Worm (Caenorhabditis elegans) whole organism, late embryonic: ENCODE measurements around the gene F45D3.3.
A peak's percentile ranks its signal among the peaks of the same experiment; 100 is the strongest.

Experiments used
- F13H6.1 ChIP-seq: sonication (generic microtip); optimal IDR thresholded peaks from 2 replicates; lab custom pipeline; 2016; ENCODE audit warnings: missing genetic modification characterization, missing compliant biosample characterization
- K09A11.1 ChIP-seq: sonication (generic microtip); optimal IDR thresholded peaks from 2 replicates; lab custom pipeline; 2017; ENCODE audit warnings: antibody characterized with exemption, mild to moderate bottlenecking, missing genetic modification characterization, missing compliant biosample characterization; ENCODE audit not compliant: insufficient read depth
- Y22D7AL.16 ChIP-seq: sonication (generic microtip); optimal IDR thresholded peaks from 2 replicates; lab custom pipeline; 2016; ENCODE audit warnings: missing genetic modification characterization, missing compliant biosample characterization
- ama-1 ChIP-seq: fragments of 150-350 bp; optimal IDR thresholded peaks from 2 replicates; lab custom pipeline; 2014
- ceh-18 ChIP-seq: sonication (generic microtip); optimal IDR thresholded peaks from 2 replicates; lab custom pipeline; 2016; ENCODE audit warnings: missing genetic modification characterization, missing compliant biosample characterization
- ceh-22 ChIP-seq: sonication (generic microtip); optimal IDR thresholded peaks from 2 replicates; lab custom pipeline; 2017; ENCODE audit warnings: missing biosample characterization, missing genetic modification characterization
- ceh-34 ChIP-seq: sonication (generic microtip); optimal IDR thresholded peaks from 2 replicates; lab custom pipeline; 2016; ENCODE audit warnings: mild to moderate bottlenecking, missing genetic modification characterization, missing compliant biosample characterization
- ceh-9 ChIP-seq: sonication (generic microtip); optimal IDR thresholded peaks from 2 replicates; lab custom pipeline; 2016; ENCODE audit warnings: mild to moderate bottlenecking, missing genetic modification characterization, inconsistent platforms, missing compliant biosample characterization
- dve-1 ChIP-seq: sonication (generic microtip); optimal IDR thresholded peaks from 2 replicates; lab custom pipeline; 2017; ENCODE audit warnings: antibody characterized with exemption, mild to moderate bottlenecking, missing genetic modification characterization, missing compliant biosample characterization
- elt-2 ChIP-seq: sonication (generic microtip); optimal IDR thresholded peaks from 2 replicates; lab custom pipeline; 2016; ENCODE audit warnings: missing genetic modification reagents, missing genetic modification characterization, missing compliant biosample characterization
- eyg-1 ChIP-seq: sonication (generic microtip); optimal IDR thresholded peaks from 2 replicates; lab custom pipeline; 2016; ENCODE audit warnings: missing genotype, missing genetic modification characterization, missing compliant biosample characterization
- fax-1 ChIP-seq: sonication (generic microtip); optimal IDR thresholded peaks from 2 replicates; lab custom pipeline; 2016; ENCODE audit warnings: missing genotype, missing genetic modification characterization, missing compliant biosample characterization
- gmeb-2 ChIP-seq: sonication (generic microtip); optimal IDR thresholded peaks from 2 replicates; lab custom pipeline; 2016; ENCODE audit warnings: missing genetic modification characterization, inconsistent platforms, missing compliant biosample characterization
- hlh-13 ChIP-seq: fragments of 200-800 bp; sonication (Bioruptor generic); optimal IDR thresholded peaks from 2 replicates; lab custom pipeline; 2018; ENCODE audit warnings: mild to moderate bottlenecking, missing genetic modification characterization, missing compliant biosample characterization
- hlh-8 ChIP-seq: sonication (generic microtip); optimal IDR thresholded peaks from 2 replicates; lab custom pipeline; 2016; ENCODE audit warnings: missing genotype, missing genetic modification characterization, missing compliant biosample characterization
- lim-6 ChIP-seq: sonication (generic microtip); optimal IDR thresholded peaks from 2 replicates; lab custom pipeline; 2016; ENCODE audit warnings: missing genetic modification characterization, missing compliant biosample characterization
- lin-11 ChIP-seq: fragments of 200-800 bp; sonication (Bioruptor generic); optimal IDR thresholded peaks from 2 replicates; lab custom pipeline; 2018; ENCODE audit warnings: mild to moderate bottlenecking, missing genetic modification characterization, missing compliant biosample characterization
- nhr-11 ChIP-seq: fragments of 150-350 bp; optimal IDR thresholded peaks from 2 replicates; lab custom pipeline; 2014; ENCODE audit warnings: missing biosample characterization, missing genetic modification characterization
- nhr-232 ChIP-seq: sonication (generic microtip); optimal IDR thresholded peaks from 2 replicates; lab custom pipeline; 2016; ENCODE audit warnings: missing genetic modification characterization, missing compliant biosample characterization
- pag-3 ChIP-seq: sonication (generic microtip); optimal IDR thresholded peaks from 2 replicates; lab custom pipeline; 2016; ENCODE audit warnings: missing compliant biosample characterization, missing genetic modification characterization, borderline replicate concordance
- pat-9 ChIP-seq: fragments of 200-800 bp; sonication (Bioruptor generic); optimal IDR thresholded peaks from 2 replicates; lab custom pipeline; 2018; ENCODE audit warnings: mild to moderate bottlenecking, missing genetic modification characterization, moderate library complexity, missing compliant biosample characterization
- pha-4 ChIP-seq: fragments of 150-350 bp; optimal IDR thresholded peaks from 2 replicates; lab custom pipeline; 2018; ENCODE audit warnings: missing biosample characterization, missing genetic modification reagents, missing genetic modification characterization
- rnt-1 ChIP-seq: sonication (generic microtip); optimal IDR thresholded peaks from 2 replicates; lab custom pipeline; 2016; ENCODE audit warnings: missing genetic modification characterization, missing compliant biosample characterization
- sox-4 ChIP-seq: sonication (generic microtip); optimal IDR thresholded peaks from 2 replicates; lab custom pipeline; 2017; ENCODE audit warnings: mild to moderate bottlenecking, missing genetic modification characterization, inconsistent platforms, missing compliant biosample characterization
- syd-9 ChIP-seq: sonication (generic microtip); optimal IDR thresholded peaks from 2 replicates; lab custom pipeline; 2016; ENCODE audit warnings: mild to moderate bottlenecking, missing genetic modification characterization, moderate library complexity, missing compliant biosample characterization
- tbx-2 ChIP-seq: sonication (generic microtip); optimal IDR thresholded peaks from 2 replicates; lab custom pipeline; 2016; ENCODE audit warnings: missing genetic modification characterization, missing compliant biosample characterization
- tbx-7 ChIP-seq: sonication (generic microtip); optimal IDR thresholded peaks from 2 replicates; lab custom pipeline; 2016; ENCODE audit warnings: missing genotype, missing genetic modification characterization, missing compliant biosample characterization
- unc-3 ChIP-seq, 2 experiments: fragments of 200-800 bp in 1 of 2; sonication (Bioruptor generic) in 1 of 2; sonication (generic microtip) in 1 of 2; conservative IDR thresholded peaks in 1 of 2; optimal IDR thresholded peaks in 1 of 2; 2 replicates each; pipeline versions ENCODE4 v1.3.6 to Lab custom; 2016 to 2022; ENCODE audit warnings: missing compliant biosample characterization in 2 of 2, missing genetic modification characterization in 2 of 2, missing genetic modification reagents in 1 of 2
- unc-42 ChIP-seq: sonication (generic microtip); optimal IDR thresholded peaks from 2 replicates; lab custom pipeline; 2016; ENCODE audit warnings: missing genotype, missing genetic modification characterization, missing compliant biosample characterization
- unc-55 ChIP-seq: sonication (generic microtip); optimal IDR thresholded peaks from 2 replicates; lab custom pipeline; 2017; ENCODE audit warnings: missing biosample characterization, missing genetic modification reagents, missing genetic modification characterization
- unc-86 ChIP-seq: sonication (generic microtip); optimal IDR thresholded peaks from 2 replicates; lab custom pipeline; 2016; ENCODE audit warnings: missing genetic modification characterization, missing compliant biosample characterization
- zip-5 ChIP-seq: sonication (generic microtip); optimal IDR thresholded peaks from 2 replicates; lab custom pipeline; 2016; ENCODE audit warnings: missing genetic modification characterization, missing compliant biosample characterization

Gene F45D3.3

DNA sequence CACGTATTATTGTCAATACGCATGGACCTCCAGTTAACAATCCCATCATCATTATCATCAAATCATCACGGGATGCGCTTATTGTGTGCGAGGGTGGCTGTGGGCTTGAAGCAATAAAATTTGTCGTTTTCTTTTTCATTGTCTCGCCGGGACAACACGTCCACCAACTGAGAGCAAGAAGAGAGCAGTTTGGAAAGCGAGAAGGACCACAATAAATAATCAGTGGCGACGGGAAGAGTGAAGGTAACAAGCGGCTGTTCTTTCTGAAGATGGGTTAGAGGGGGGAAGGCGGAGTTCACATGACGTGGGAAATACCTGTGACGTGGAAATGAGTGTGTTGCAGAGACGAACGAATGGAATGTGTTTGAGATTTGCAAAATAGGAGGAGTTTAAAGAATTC, 31.4 kb downstream of the F45D3.3 start:
- TF ChIP-seq ceh-18 (tag; lab: Kevin White, UChicago) (peak; percentile 86), K09A11.1 (tag; lab: Kevin White, UChicago) (no peak), F13H6.1 (tag; lab: Kevin White, UChicago) (no peak), eyg-1 (no peak), dve-1 (tag; lab: Kevin White, UChicago) (no peak), zip-5 (tag; lab: Kevin White, UChicago) (no peak), ceh-34 (tag; lab: Kevin White, UChicago) (peak; percentile 0), unc-55 (GFP tag; lab: Kevin White, UChicago) (peak; percentile 75), unc-42 (no peak), nhr-11 (tag; lab: Kevin White, UChicago) (no peak), pag-3 (tag; lab: Kevin White, UChicago) (no peak), hlh-8 (tag; lab: Kevin White, UChicago) (no peak), rnt-1 (tag; lab: Kevin White, UChicago) (peak; percentile 88), Y22D7AL.16 (tag; lab: Kevin White, UChicago) (no peak)
- TF ChIP-seq, all 69 proteins: peak for 4

DNA sequence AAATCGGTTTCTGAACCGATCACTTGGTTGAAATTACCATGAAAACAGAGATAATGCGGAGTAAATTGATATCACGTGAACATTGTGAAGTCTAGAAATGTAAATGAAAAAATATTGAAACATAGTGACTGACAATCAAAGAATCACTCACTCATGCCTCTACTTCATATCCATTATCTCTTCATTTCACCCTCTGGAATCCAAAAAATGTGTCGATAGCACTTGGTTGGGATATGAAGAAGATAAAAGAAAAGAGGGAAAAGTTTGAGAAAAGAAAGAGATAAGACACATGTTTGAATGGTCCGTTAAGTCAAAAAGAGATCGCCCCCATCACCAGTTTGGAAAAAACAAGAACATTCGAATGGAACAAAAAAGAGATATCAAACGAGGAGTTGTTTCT, 32.4 kb downstream of the F45D3.3 start:
- TF ChIP-seq unc-55 (GFP tag; lab: Kevin White, UChicago) (peak; percentile 57), dve-1 (tag; lab: Kevin White, UChicago) (no peak), ceh-18 (tag; lab: Kevin White, UChicago) (peak; percentile 54)

DNA sequence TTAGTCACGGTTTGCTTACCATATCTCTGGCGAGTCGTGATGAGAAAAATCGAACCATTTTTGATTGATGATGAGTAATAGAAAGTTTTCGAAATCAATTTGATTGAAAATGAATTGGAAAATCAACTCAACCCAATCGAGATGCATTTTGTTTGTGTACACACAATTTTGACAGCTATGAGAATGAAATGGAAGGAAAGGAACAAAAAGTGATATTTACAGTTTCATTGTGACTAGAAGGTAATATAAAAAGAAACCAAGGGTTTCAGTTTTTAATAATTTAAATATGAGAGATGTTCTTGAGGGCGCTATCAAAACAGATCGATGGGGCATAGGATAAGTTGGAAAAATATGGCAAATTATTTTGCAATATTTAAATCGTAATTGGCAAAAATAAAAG, 33.0 kb downstream of the F45D3.3 start, which contains the start of gene cal-1:
Gene cal-1, minus strand, starts transcription at position 101 of the 400 bp plus-strand sequence.
- no peak for TF ChIP-seq pha-4 (tag; lab: Kevin White, UChicago)
- no peak for TF ChIP-seq lim-6 (tag; lab: Kevin White, UChicago)
- TF ChIP-seq fax-1 (tag; lab: Kevin White, UChicago), result no peak
- TF ChIP-seq hlh-13 (GFP tag; lab: Kevin White, UChicago), result no peak
- no peak for TF ChIP-seq ama-1 (lab: Kevin White, UChicago)
- no peak for TF ChIP-seq unc-55 (GFP tag; lab: Kevin White, UChicago)
- no peak for TF ChIP-seq ceh-22 (tag; lab: Kevin White, UChicago)
- no peak for TF ChIP-seq unc-86 (tag; lab: Kevin White, UChicago)
- no peak for TF ChIP-seq lin-11 (tag; lab: Kevin White, UChicago)
- TF ChIP-seq tbx-7 (tag; lab: Kevin White, UChicago), result no peak
- TF ChIP-seq sox-4, result no peak
- no peak for TF ChIP-seq syd-9

DNA sequence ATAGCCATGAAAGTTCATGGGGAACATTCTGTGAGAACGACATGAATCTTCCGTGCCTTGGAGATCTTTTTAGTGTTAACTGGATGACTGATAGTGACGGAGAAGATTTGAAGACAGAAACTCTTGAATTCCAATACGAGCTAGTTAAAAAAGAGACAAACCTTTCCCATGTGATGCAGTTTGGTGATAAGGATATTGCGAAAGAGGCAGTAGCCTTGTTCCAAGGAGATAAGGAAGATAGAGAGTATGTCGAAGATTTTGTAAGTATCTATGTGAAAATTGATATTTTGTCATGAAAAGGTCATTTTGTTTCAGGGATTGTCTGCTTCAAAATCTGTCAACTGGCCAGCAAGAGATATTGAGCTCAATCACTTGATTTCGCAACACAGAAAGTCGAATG, 36.3 kb downstream of the F45D3.3 start:
- TF ChIP-seq pat-9 (tag; lab: Kevin White, UChicago) (no peak), hlh-8 (tag; lab: Kevin White, UChicago) (no peak), elt-2 (tag; lab: Kevin White, UChicago) (peak; percentile 67), ceh-9 (tag; lab: Kevin White, UChicago) (no peak), unc-3 (GFP tag; conservative IDR thresholded peaks at IDR 0.05; lab: Robert Waterston, UW) (no peak), unc-3 (tag; optimal IDR thresholded peaks at IDR 0.05; lab: Kevin White, UChicago) (no peak)
- TF ChIP-seq, all 69 proteins: peak for 1

DNA sequence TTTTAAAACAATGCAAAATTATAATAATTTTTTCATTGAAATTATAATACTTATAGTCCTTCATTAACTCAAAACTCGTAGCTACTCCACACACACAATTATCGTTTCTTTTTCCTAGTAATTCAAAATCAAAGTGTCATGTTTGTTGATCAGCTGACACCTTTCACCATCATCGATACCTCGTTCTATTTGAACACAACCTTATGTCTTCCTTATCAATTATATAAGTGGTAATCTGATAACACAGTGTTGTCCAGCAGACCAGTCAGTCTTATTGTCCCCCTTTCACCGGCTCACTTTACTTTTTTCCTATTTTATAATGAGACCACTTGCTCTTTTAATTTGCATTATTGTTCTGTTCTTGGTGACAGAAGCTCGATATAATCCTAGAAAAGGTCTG, 37.4 kb downstream of the F45D3.3 start, which contains the start of the genes T28H10.2 and lgmn-1:
Gene T28H10.2, minus strand, starts transcription at position 177 of the 400 bp plus-strand sequence.
Gene lgmn-1, plus strand, starts transcription at position 284 of the 400 bp plus-strand sequence.
- TF ChIP-seq elt-2 (tag; lab: Kevin White, UChicago) (peak; percentile 89), unc-42 (no peak), gmeb-2 (tag; lab: Kevin White, UChicago) (no peak), tbx-2 (tag; lab: Kevin White, UChicago) (no peak), nhr-232 (no peak), ceh-22 (tag; lab: Kevin White, UChicago) (no peak)
